Worm (Caenorhabditis elegans) whole organism, L4/young adult: ENCODE measurements around the gene F33G12.7.
A peak's percentile ranks its signal among the peaks of the same experiment; 100 is the strongest.

Source experiments
- W03F9.2 ChIP-seq: fragments of 150-350 bp; optimal IDR thresholded peaks from 2 replicates; lab custom pipeline; 2014; ENCODE audit warnings: missing biosample characterization, missing genetic modification characterization
- dao-5 ChIP-seq: sonication (generic microtip); optimal IDR thresholded peaks from 2 replicates; lab custom pipeline; 2016; ENCODE audit warnings: missing genotype, missing genetic modification characterization, moderate library complexity, missing compliant biosample characterization
- him-1 ChIP-seq: sonication (generic microtip); optimal IDR thresholded peaks from 2 replicates; lab custom pipeline; 2016; ENCODE audit warnings: missing genotype, missing genetic modification reagents, missing genetic modification characterization, missing compliant biosample characterization

F33G12.7 gene

DNA sequence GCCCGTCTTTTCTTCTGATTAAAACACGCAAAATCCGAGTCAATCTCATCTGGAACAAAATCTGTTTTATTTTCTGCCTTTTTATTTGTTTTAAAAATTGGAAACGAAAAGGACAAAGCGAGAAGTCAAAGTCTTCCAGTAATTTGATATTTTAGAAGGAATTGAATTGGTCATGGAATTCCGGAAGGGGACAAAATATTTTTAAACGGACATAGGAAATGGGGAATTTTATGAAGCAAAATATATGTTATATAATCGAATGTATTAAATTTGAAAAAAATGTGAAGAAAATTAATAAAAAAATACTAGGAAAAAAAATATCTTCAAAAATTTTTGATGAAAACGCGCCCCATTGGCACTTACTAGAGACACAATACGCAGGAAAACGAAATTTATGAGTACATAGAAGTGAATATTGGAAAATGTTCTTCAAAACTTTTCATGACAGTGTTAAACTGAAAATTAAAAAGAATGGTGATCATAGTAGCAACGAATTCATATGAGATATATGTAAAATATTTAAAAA, at the start of gene F33G12.7:
Gene F33G12.7 (minus strand): TSS at position 51 of the 526 bp plus-strand sequence.
- TF ChIP-seq dao-5 (tag; lab: Kevin White, UChicago) (no peak), him-1 (tag; lab: Kevin White, UChicago) (no peak)

DNA sequence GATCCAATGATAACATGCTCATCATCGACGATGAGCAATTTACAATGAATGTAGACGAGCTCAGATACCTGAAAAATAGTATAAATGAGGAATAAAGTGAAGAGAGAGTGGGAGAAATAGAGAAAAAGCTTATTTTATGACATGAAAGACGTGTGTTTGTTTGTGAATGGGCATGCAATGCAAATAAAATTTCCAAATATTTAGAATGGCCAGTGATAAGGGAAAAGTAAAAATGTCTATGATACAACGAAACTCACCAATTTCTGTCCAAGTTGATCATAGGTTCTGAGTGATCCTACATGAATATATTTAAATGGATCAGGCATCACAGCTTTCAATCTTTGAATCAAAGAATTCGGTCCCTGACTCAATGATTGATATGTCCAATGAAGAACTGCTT, 45.7 kb upstream of the F33G12.7 start:
- TF ChIP-seq dao-5 (tag; lab: Kevin White, UChicago) = no peak
- TF ChIP-seq him-1 (tag; lab: Kevin White, UChicago) = no peak
- no peak for TF ChIP-seq W03F9.2 (tag; lab: Kevin White, UChicago)

DNA sequence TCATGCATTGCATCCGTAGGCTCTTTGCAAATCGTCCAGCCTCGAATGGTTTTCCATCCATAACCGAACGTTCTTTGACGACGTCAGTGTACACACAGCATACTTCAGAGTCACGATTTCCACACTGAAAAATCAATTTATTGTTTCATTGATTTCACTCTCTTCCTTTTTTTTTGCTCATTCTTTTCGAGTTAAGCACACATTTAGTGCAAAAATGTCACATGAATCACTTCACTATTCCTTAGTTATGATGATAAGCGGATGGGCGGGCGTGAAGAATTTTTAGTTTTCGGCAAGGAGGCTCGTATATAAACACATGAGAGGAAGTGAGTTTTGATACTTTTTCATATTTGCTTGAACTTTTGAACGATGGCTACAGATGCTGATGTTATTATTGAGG, 45.0 kb upstream of the F33G12.7 start, which contains the start of gene txt-9:
Gene txt-9 (plus strand): TSS at position 336 of the 400 bp plus-strand sequence.
- TF ChIP-seq W03F9.2 (tag; lab: Kevin White, UChicago) (no peak), him-1 (tag; lab: Kevin White, UChicago) (no peak), dao-5 (tag; lab: Kevin White, UChicago) (no peak)

DNA sequence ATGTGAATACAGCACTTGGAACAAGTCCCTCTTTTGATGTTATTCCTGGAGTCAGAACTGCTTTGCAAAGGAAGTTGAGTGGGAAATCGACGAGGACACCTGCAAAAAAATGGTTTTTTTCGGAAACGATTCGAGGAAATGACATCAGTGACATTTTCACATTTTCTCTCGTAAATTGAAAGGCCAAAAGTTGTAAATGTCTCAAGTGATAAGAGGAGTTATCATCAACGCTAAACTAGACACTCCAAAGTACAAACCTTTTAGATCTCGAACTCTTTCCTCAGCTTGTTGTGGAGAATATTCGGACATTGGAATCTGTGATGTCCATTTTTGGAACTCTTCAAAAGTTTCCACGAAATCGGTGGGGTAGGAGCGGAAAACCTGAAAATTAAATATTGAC, 43.7 kb upstream of the F33G12.7 start:
- TF ChIP-seq W03F9.2 (tag; lab: Kevin White, UChicago) (no peak), dao-5 (tag; lab: Kevin White, UChicago) (no peak), him-1 (tag; lab: Kevin White, UChicago) (no peak)

DNA sequence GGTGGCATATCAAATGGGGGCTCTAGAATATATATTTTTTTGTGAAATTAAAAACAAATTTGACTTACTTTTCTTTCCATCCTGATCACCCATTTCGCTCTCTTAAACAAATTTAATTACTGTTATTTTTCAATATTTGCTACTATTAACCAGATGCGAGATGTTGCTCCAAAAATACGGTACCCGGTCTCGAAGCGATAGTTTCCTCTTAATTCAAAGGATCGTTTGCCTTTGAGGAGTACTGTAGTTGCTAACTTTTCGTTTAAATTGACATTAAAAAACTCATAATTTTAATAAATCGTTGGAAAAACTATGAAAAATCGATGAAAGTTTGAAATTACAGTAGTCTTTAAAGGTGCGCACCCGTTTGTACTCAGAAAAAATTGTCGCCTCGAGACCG, 42.9 kb upstream of the F33G12.7 start, which contains the start of gene C04G6.4:
Gene C04G6.4 (minus strand): TSS at position 101 of the 400 bp plus-strand sequence.
- TF ChIP-seq dao-5 (tag; lab: Kevin White, UChicago) (no peak), W03F9.2 (tag; lab: Kevin White, UChicago) (no peak), him-1 (tag; lab: Kevin White, UChicago) (no peak)

DNA sequence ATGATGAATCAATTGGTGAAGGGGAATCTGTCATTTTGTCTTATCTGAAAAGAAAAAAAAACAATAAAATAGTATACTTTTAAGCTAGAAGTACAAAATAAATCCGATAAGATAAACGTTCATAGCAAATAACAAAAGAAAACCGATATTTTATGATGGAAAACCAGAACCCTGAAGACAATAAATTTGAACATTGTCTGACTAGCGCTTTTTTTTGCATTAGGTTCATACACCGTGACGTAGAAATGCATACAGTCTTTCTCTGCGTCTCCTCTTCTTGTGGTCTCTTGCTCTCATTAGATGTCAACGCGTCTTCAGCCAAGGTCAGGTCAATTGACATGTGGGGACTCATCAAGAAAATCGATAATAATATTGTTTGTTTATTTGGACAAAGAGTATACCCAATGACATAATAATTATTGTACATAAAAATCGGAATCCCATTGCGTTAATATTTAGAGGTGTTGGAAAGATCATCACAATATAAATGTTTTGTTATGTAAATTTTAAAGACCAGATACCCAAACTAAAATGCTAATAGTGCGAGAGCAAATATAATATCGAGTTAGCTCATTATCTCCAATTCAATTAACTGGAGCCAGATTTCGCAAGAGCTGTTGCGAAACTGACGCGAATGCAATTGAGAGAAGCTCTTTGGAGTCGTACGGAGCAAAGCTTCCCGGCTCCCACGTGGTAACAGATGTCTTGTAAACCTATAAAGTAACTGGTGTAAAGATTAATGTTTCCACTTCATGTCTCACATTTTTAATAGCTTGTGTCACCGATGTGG, 40.8 kb upstream of the F33G12.7 start, which contains the start of gene dsh-2:
Gene dsh-2 (minus strand): TSS at position 51 of the 790 bp plus-strand sequence.
- TF ChIP-seq him-1 (tag; lab: Kevin White, UChicago) (no peak), W03F9.2 (tag; lab: Kevin White, UChicago) (peak; percentile 45)

DNA sequence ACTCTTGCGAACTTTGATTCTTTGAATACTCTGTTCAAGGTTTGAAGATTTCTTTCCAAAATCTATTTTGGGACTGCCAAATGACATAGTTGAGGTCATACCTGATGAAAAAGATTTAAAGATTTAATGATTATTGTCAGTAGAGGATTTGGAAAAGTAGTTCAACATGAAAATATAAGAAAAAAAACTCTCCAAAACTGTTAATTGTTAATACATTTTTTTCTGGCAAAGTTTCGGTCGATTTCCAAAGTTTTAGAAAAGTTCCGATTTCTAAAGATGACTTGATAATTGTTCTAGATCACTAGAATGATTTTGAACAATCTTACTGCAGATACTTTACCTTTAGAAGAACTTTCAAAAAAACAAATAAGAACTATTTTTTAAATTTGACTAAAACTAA, 30.8 kb upstream of the F33G12.7 start, which contains the start of gene C27A2.7:
Gene C27A2.7 (minus strand): TSS at position 101 of the 400 bp plus-strand sequence.
- no peak for TF ChIP-seq him-1 (tag; lab: Kevin White, UChicago)
- no peak for TF ChIP-seq dao-5 (tag; lab: Kevin White, UChicago)
- no peak for TF ChIP-seq W03F9.2 (tag; lab: Kevin White, UChicago)

DNA sequence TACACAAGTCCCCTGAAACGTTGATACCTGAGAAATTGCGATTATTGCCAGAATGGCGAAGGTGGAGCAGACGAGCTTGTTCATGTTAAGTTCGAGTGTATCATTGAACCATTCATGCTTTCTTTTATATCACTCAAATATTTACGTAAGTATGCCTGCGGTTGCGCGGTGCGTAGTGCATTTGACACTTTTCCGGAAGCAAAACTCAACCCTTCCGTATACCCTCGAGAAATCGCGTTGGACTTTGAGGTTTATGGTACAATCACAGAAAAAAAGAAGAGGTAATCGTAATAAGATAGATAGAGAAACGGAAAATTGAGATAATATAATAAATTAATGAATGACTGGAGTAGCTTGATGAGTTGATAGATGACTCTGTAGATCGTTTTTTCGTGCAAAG, 29.0 kb upstream of the F33G12.7 start, which contains the start of gene idpb-2:
Gene idpb-2 (minus strand): TSS at position 101 of the 400 bp plus-strand sequence.
- no peak for TF ChIP-seq dao-5 (tag; lab: Kevin White, UChicago)

DNA sequence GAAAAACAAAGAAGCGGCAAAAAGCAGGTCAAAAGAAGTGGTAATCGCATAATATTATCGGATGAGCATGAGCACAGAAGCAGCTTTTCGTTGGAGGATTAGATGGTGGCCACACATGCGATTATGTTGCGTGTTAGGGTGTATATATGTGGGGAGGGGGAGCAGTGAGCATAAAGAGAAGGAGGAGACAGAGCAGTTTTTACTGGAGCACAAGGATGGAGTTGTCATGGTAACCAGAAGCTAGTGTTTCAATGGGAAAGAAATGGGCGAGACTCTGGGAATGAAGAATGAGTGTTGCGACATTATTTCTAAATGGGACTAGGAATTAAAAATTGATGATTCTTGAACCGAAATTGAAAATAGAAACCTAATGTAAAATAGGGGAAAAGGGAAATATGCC, 27.4 kb upstream of the F33G12.7 start, which contains the start of gene C27A2.8:
Gene C27A2.8 (minus strand): TSS at position 117 of the 400 bp plus-strand sequence.
- TF ChIP-seq dao-5 (tag; lab: Kevin White, UChicago) = no peak
- TF ChIP-seq W03F9.2 (tag; lab: Kevin White, UChicago) = no peak
- TF ChIP-seq him-1 (tag; lab: Kevin White, UChicago) = no peak

DNA sequence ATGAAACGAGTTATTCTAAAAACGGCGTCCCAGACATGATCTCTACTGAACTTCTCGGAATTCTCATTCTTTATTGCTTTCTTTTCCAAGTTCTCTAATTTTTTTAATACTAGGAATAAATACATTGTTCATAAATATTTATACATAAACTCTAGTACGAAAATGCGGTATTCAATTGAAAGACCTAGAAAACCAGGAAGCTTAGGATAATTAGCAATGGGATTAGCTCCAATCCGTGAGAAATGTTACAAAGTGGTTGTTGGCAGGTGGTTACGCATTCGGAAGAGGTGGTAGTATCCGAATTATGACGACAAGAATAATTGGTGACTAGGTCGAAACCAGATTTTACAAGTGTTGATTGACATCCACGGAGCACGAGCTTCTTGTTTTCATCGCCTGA, 26.5 kb upstream of the F33G12.7 start:
- TF ChIP-seq dao-5 (tag; lab: Kevin White, UChicago) (no peak), W03F9.2 (tag; lab: Kevin White, UChicago) (no peak), him-1 (tag; lab: Kevin White, UChicago) (no peak)

DNA sequence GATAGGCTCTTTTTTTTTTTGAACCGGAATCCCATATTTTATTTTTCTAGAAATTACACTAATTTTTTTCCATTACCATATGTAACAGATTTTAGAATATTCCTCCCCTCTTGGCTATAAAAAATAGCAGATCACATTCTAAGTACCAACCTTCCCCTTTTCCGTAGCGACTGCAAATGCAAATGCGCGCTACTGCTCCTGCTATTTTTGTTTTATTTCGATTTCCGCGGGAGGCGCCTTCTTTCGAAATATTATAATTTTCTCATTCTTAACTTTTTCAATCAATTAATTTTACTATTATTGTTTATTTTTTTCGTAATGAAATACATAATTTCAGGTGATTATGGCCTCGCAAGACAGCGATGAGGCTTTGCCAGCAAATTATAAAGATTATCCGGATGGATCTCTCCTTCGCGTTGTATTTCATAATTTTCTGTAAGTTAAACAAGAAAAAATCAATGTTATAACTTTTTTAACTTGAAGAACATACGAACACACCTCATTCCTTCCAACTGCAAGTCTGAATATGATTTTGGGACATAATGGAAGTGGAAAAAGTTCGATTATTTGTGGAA, 21.4 kb upstream of the F33G12.7 start, which contains the start of gene smc-5:
Gene smc-5 (plus strand): TSS at position 332 of the 575 bp plus-strand sequence.
- TF ChIP-seq W03F9.2 (tag; lab: Kevin White, UChicago) (no peak), dao-5 (tag; lab: Kevin White, UChicago) (no peak), him-1 (tag; lab: Kevin White, UChicago) (no peak)

DNA sequence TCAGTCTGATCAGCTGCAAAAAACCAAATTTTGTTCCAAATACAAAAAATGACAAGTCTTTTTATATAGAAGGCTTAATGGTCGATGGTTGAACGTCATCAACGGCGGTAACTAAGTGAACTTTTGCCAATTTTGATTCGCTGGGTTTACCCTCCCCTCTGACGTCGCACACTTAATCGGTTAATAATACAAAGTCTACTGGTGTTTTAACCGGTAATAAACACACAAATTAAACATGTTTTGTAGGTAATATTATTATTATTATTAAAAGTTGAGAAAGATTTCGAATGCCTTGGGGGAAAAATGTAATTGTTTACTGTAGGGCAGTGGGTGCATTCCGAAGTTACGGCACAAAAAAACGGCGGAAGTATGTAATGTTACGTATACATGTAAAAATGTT, 20.2 kb upstream of the F33G12.7 start, which contains the start of gene pho-12:
Gene pho-12 (minus strand): TSS at position 101 of the 400 bp plus-strand sequence.
- TF ChIP-seq W03F9.2 (tag; lab: Kevin White, UChicago) (no peak), him-1 (tag; lab: Kevin White, UChicago) (no peak), dao-5 (tag; lab: Kevin White, UChicago) (no peak)

DNA sequence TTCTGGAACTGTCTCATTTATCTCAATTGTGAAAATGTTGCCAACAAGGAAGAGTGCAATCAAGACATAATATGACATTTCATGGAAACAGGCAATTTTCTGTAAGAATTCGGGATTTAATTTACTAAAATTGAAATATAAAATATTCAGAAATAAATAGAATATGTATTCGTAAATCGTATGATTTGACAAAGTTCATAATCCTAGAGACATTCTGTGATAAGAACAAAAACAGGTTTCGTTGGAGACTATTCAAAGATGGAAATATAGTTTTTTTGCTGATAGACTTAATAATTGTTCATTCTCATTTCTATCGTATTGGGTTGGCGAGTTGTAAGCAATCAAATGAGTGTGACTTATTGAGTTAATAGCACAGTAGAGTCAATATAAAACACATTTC, 17.6 kb upstream of the F33G12.7 start, which contains the start of gene C27A2.12:
Gene C27A2.12 (minus strand): TSS at position 101 of the 400 bp plus-strand sequence.
- TF ChIP-seq him-1 (tag; lab: Kevin White, UChicago) (no peak), W03F9.2 (tag; lab: Kevin White, UChicago) (no peak), dao-5 (tag; lab: Kevin White, UChicago) (no peak)
